Fruit fly (Drosophila melanogaster): Measurements from ENCODE around the gene fy.
A peak's percentile ranks its signal among the peaks of the same experiment; 100 is the strongest.

fy gene

dm6 chr2L:8449358-8449757, 46.3 kb upstream of the fy start, which contains the start of gene Aasdh (continued):
- TF ChIP-seq chn (GFP tag; optimal IDR thresholded peaks at IDR 0.05) (no peak), nmo (GFP tag; optimal IDR thresholded peaks at IDR 0.05) (no peak), CG33213 (GFP tag; optimal IDR thresholded peaks at IDR 0.05) (no peak), gem (tag; optimal IDR thresholded peaks at IDR 0.05) (no peak), Fer2 (tag; optimal IDR thresholded peaks at IDR 0.05) (no peak), ro (GFP tag; IDR thresholded peaks at IDR 0.05) (no peak), CG9727 (GFP tag; optimal IDR thresholded peaks at IDR 0.05) (no peak), D (optimal IDR thresholded peaks at IDR 0.05) (no peak), D (GFP tag; optimal IDR thresholded peaks at IDR 0.05) (no peak), Opbp (GFP tag; IDR thresholded peaks at IDR 0.05; ENCODE audit: partially characterized antibody) (0 out of 3 replicates have a peak, but pooled peaks have one; percentile 19), gfzf (GFP tag; optimal IDR thresholded peaks at IDR 0.05) (no peak), CG4360 (GFP tag; IDR thresholded peaks at IDR 0.05) (peak; percentile 77), Rx (GFP tag; IDR thresholded peaks at IDR 0.05) (no peak), CG13287 (GFP tag; IDR thresholded peaks at IDR 0.05; ENCODE audit: partially characterized antibody) (peak; percentile 48; the same call in 1 of the 2 replicates), CG12744 (GFP tag; optimal IDR thresholded peaks at IDR 0.05) (no peak), Hr78 (GFP tag; optimal IDR thresholded peaks at IDR 0.05) (no peak), Neu2 (GFP tag; optimal IDR thresholded peaks at IDR 0.05; ENCODE audit: borderline replicate concordance) (no peak), pan (optimal IDR thresholded peaks at IDR 0.05) (no peak), pan (GFP tag; optimal IDR thresholded peaks at IDR 0.05 in 1 of 2, IDR thresholded peaks at IDR 0.05 in 1 of 2) (no peak), gsb-n (tag; optimal IDR thresholded peaks at IDR 0.05) (no peak), jigr1 (GFP tag; IDR thresholded peaks at IDR 0.05) (no peak), CG34224 (GFP tag; IDR thresholded peaks at IDR 0.05; ENCODE audit: partially characterized antibody) (peak; percentile 19; the same call in 1 of the 3 replicates), MESR4 (GFP tag; optimal IDR thresholded peaks at IDR 0.05) (peak; percentile 21), Hsf (GFP tag; optimal IDR thresholded peaks at IDR 0.05) (no peak), Side (GFP tag; optimal IDR thresholded peaks at IDR 0.05) (no peak), sna (GFP tag; IDR thresholded peaks at IDR 0.05; ENCODE audit: partially characterized antibody) (no peak), Dp (GFP tag; optimal IDR thresholded peaks at IDR 0.05) (peak; percentile 84), vvl (GFP tag; IDR thresholded peaks at IDR 0.05) (no peak), CG10209 (GFP tag; optimal IDR thresholded peaks at IDR 0.05) (no peak), cg (GFP tag; optimal IDR thresholded peaks at IDR 0.05) (no peak), Dad (GFP tag; optimal IDR thresholded peaks at IDR 0.05) (no peak), schlank (tag; optimal IDR thresholded peaks at IDR 0.05) (no peak), crp (GFP tag; optimal IDR thresholded peaks at IDR 0.05) (peak in 1 of 2 experiments; percentile 88), BEAF-32 (GFP tag; optimal IDR thresholded peaks at IDR 0.05) (peak; percentile 22), fd64A (GFP tag; optimal IDR thresholded peaks at IDR 0.05) (no peak), nau (GFP tag; optimal IDR thresholded peaks at IDR 0.05) (no peak), chif (GFP tag; optimal IDR thresholded peaks at IDR 0.05) (no peak), kay (GFP tag; optimal IDR thresholded peaks at IDR 0.05) (no peak), CG6765 (GFP tag; optimal IDR thresholded peaks at IDR 0.05) (no peak), CG16815 (GFP tag; optimal IDR thresholded peaks at IDR 0.05) (no peak), CG15514 (GFP tag; optimal IDR thresholded peaks at IDR 0.05) (no peak), Antp (GFP tag; optimal IDR thresholded peaks at IDR 0.05) (no peak), Ssrp (tag; optimal IDR thresholded peaks at IDR 0.05) (no peak), usp (GFP tag; optimal IDR thresholded peaks at IDR 0.05) (no peak), Asciz (GFP tag; optimal IDR thresholded peaks at IDR 0.05) (no peak), Deaf1 (tag; optimal IDR thresholded peaks at IDR 0.05) (no peak), CG18619 (GFP tag; optimal IDR thresholded peaks at IDR 0.05) (no peak), CG17186 (GFP tag; optimal IDR thresholded peaks at IDR 0.05) (peak; percentile 33), CG13894 (tag; optimal IDR thresholded peaks at IDR 0.05) (no peak), Dref (GFP tag; IDR thresholded peaks at IDR 0.05) (peak; percentile 60)
